Fruit fly (Drosophila melanogaster) whole organism, wandering third instar larva: Measurements from ENCODE around the gene Dup99B.

Source experiments
- CG32264 ChIP-seq: fragments of 200-800 bp; sonication (Bioruptor generic); optimal IDR thresholded peaks from 2 replicates; lab custom pipeline; 2016; ENCODE audit warnings: missing biosample characterization, missing genetic modification characterization
- CG9705 ChIP-seq: fragments of 200-800 bp; sonication (Bioruptor generic); optimal IDR thresholded peaks from 2 replicates; lab custom pipeline; 2018; ENCODE audit warnings: missing biosample characterization, mild to moderate bottlenecking, missing genetic modification characterization
- Dfd ChIP-seq: fragments of >200 bp; optimal IDR thresholded peaks from 2 replicates; lab custom pipeline; 2017; ENCODE audit warnings: missing biosample characterization, missing genetic modification characterization
- Dif ChIP-seq: fragments of 200-275, 200-300 bp; sonication (Bioruptor generic); optimal IDR thresholded peaks from 2 replicates; lab custom pipeline; 2018; ENCODE audit warnings: missing biosample characterization, missing genetic modification characterization; ENCODE audit not compliant: partially characterized antibody
- GATAd ChIP-seq: sonication (Bioruptor generic); optimal IDR thresholded peaks from 2 replicates; lab custom pipeline; 2016; ENCODE audit warnings: missing biosample characterization, missing genetic modification characterization
- HLH106 ChIP-seq: fragments of 200-800 bp; optimal IDR thresholded peaks from 3 replicates; lab custom pipeline; 2019; ENCODE audit warnings: missing biosample characterization, mild to moderate bottlenecking, missing genetic modification characterization, moderate library complexity
- Hr78 ChIP-seq: fragments of >200 bp; optimal IDR thresholded peaks from 2 replicates; lab custom pipeline; 2017; ENCODE audit warnings: missing biosample characterization, missing genetic modification characterization
- Hr83 ChIP-seq: fragments of 200-300 bp; sonication (Bioruptor generic); optimal IDR thresholded peaks from 2 replicates; lab custom pipeline; 2016; ENCODE audit warnings: missing biosample characterization, mild to moderate bottlenecking, missing genetic modification characterization, moderate library complexity; ENCODE audit not compliant: poor library complexity, severe bottlenecking
- Jra ChIP-seq: sonication (Bioruptor generic); optimal IDR thresholded peaks from 2 replicates; lab custom pipeline; 2016; ENCODE audit warnings: missing biosample characterization, missing genetic modification characterization
- Mio ChIP-seq: sonication (Bioruptor generic); optimal IDR thresholded peaks from 2 replicates; lab custom pipeline; 2016; ENCODE audit warnings: missing biosample characterization, missing genetic modification characterization
- N ChIP-seq: fragments of >200 bp; optimal IDR thresholded peaks from 2 replicates; lab custom pipeline; 2018; ENCODE audit warnings: missing biosample characterization, missing external identifiers, missing genetic modification characterization
- OdsH ChIP-seq: fragments of 200-800 bp; sonication (Bioruptor generic); optimal IDR thresholded peaks from 2 replicates; lab custom pipeline; 2016; ENCODE audit warnings: missing biosample characterization, mild to moderate bottlenecking, missing genetic modification characterization
- Rel ChIP-seq, 2 experiments: fragments of 200-800 bp; sonication (Bioruptor generic) in 1 of 2; optimal IDR thresholded peaks; 2 replicates in 1 of 2; 3 replicates in 1 of 2; lab custom pipeline; 2016 to 2019; ENCODE audit warnings: mild to moderate bottlenecking in 2 of 2, missing biosample characterization in 2 of 2, missing genetic modification characterization in 2 of 2, moderate library complexity in 1 of 2
- Sp1 ChIP-seq: fragments of 200-800 bp; sonication (Bioruptor generic); optimal IDR thresholded peaks from 3 replicates; lab custom pipeline; 2019; ENCODE audit warnings: missing biosample characterization, mild to moderate bottlenecking, missing genetic modification characterization, moderate library complexity
- br ChIP-seq: fragments of 200-800 bp; sonication (Bioruptor generic); optimal IDR thresholded peaks from 2 replicates; lab custom pipeline; 2016; ENCODE audit warnings: missing biosample characterization, missing genetic modification characterization
- brk ChIP-seq: fragments of 200-800 bp; sonication (Bioruptor generic); optimal IDR thresholded peaks from 2 replicates; lab custom pipeline; 2016; ENCODE audit warnings: missing biosample characterization, mild to moderate bottlenecking, missing genetic modification characterization
- dl ChIP-seq, 2 experiments: fragments of 175-275, 200-275 bp in 1 of 2; fragments of 200-275 bp in 1 of 2; sonication (Bioruptor generic); optimal IDR thresholded peaks; lab custom pipeline; 2018; ENCODE audit warnings: mild to moderate bottlenecking in 2 of 2, missing biosample characterization in 2 of 2, missing genetic modification characterization in 2 of 2, moderate library complexity in 2 of 2; ENCODE audit not compliant: partially characterized antibody in 2 of 2, insufficient read depth in 1 of 2
- dmrt93B ChIP-seq: fragments of 200-800 bp; sonication (Bioruptor generic); optimal IDR thresholded peaks from 2 replicates; lab custom pipeline; 2018; ENCODE audit warnings: missing biosample characterization, mild to moderate bottlenecking, missing genetic modification characterization
- dsf ChIP-seq: sonication (Bioruptor generic); optimal IDR thresholded peaks from 2 replicates; lab custom pipeline; 2016; ENCODE audit warnings: missing biosample characterization, missing genetic modification characterization, borderline replicate concordance
- ey ChIP-seq: fragments of 200-800 bp; sonication (Bioruptor generic); optimal IDR thresholded peaks from 2 replicates; lab custom pipeline; 2016; ENCODE audit warnings: missing biosample characterization, missing genetic modification characterization
- foxo ChIP-seq, 2 experiments: fragments of 200-800 bp; sonication (Bioruptor generic); optimal IDR thresholded peaks; 2 replicates in 1 of 2; 3 replicates in 1 of 2; lab custom pipeline; 2016 to 2017; ENCODE audit warnings: missing biosample characterization in 2 of 2, missing genetic modification characterization in 2 of 2
- fru ChIP-seq: fragments of 200-800 bp; sonication (Bioruptor generic); optimal IDR thresholded peaks from 3 replicates; lab custom pipeline; 2016; ENCODE audit warnings: missing biosample characterization, mild to moderate bottlenecking, missing genetic modification characterization
- h ChIP-seq: fragments of 200-800 bp; sonication (Bioruptor generic); optimal IDR thresholded peaks from 3 replicates; lab custom pipeline; 2016; ENCODE audit warnings: missing biosample characterization, mild to moderate bottlenecking, missing genetic modification characterization
- pan ChIP-seq: fragments of >200 bp; optimal IDR thresholded peaks from 2 replicates; lab custom pipeline; 2017
- psq ChIP-seq: fragments of 200-800 bp; sonication (Bioruptor generic); optimal IDR thresholded peaks from 3 replicates; lab custom pipeline; 2017; ENCODE audit warnings: missing biosample characterization, mild to moderate bottlenecking, missing genetic modification characterization, moderate library complexity
- rgr ChIP-seq: fragments of 200-800 bp; sonication (Bioruptor generic); optimal IDR thresholded peaks from 3 replicates; lab custom pipeline; 2016; ENCODE audit warnings: missing biosample characterization, mild to moderate bottlenecking, missing genetic modification characterization
- sage ChIP-seq: fragments of 200-800 bp; sonication (Bioruptor generic); optimal IDR thresholded peaks from 2 replicates; lab custom pipeline; 2016; ENCODE audit warnings: missing biosample characterization, mild to moderate bottlenecking, missing genetic modification characterization
- sv ChIP-seq: fragments of 200-800 bp; sonication (Bioruptor generic); optimal IDR thresholded peaks from 3 replicates; lab custom pipeline; 2016; ENCODE audit warnings: missing biosample characterization, missing genetic modification characterization
- usp ChIP-seq: fragments of >200 bp; optimal IDR thresholded peaks from 2 replicates; lab custom pipeline; 2017; ENCODE audit warnings: missing biosample characterization, missing genetic modification characterization
- woc ChIP-seq: sonication (Bioruptor generic); optimal IDR thresholded peaks from 2 replicates; lab custom pipeline; 2016; ENCODE audit warnings: missing biosample characterization, mild to moderate bottlenecking, missing genetic modification characterization

Dup99B gene

DNA sequence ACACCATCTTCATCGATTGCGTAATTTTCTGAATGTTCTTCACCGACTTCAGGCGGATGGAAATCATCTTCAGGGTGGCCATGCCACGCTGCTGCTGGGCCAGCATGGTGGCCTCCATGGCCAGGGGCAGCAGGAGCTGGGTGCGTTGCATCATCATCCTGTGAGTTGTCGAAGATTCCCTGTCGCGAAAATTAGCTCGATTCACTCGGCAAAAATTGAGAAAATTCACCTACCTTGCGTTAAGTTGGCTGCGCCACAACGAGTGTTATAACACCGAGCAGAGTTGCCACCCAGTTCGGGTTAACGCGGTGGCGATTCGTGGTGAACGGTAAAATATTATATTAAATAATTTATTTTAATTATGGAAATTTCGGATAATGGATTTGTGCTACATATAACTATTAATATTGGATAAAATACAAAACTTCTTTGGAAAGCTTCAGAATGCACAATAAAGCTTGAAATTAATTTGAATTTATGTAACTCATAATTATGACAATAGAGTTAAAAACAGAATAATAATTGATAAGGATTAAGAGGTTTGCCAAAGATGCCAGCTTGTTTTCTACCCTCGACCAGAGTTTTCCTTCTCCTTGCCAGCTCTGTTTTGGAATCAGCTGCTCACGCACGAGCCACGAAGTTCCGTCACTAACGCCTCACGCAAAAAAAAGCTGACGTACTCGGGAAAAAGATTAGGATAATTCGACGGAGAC is 33.6 kb upstream of the Dup99B start, which contains the start of the genes ATPsyngamma and yata (continued):
- TF ChIP-seq Mio (GFP tag; lab: Kevin White, UChicago): no peak
- TF ChIP-seq CG32264: no peak
- no peak for TF ChIP-seq foxo (GFP tag; optimal IDR thresholded peaks at IDR 0.05; lab: Kevin White, UChicago)
- TF ChIP-seq OdsH: no peak
- no peak for TF ChIP-seq pan (lab: Kevin White, UChicago)
- TF ChIP-seq HLH106 (tag; lab: Kevin White, UChicago): peak; percentile 61
- TF ChIP-seq woc: no peak
- TF ChIP-seq Dfd (GFP tag; lab: Kevin White, UChicago): no peak
- no peak for TF ChIP-seq Dif (GFP tag; lab: Kevin White, UChicago)
- TF ChIP-seq Sp1: peak; percentile 38
- TF ChIP-seq psq (GFP tag; lab: Kevin White, UChicago): peak; percentile 35
- no peak for TF ChIP-seq Jra (GFP tag; lab: Kevin White, UChicago)

DNA sequence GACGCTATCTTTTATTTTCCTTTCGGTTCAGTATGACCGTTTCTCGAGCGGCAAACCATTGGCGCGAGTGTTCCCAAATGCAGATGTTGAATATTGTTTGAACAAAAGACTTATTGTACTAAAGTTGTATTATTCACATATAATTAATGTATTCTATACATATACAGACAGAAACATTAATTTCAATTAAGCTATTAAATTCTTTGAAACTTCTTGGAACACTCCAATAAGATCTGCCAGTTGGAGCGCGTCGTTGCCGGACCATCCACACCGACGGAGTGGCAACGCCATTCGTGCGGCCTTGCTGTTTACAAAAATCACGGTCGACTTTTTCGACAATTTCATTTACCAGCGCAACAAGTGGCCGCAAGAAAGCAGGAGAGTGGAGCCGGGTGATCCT is 29.9 kb upstream of the Dup99B start, which contains the start of the genes Wdr24 and IntS11:
TSS of gene Wdr24 (minus strand) at position 37 of the 400 bp plus-strand sequence.
TSS of gene IntS11 (plus strand) at position 282 of the 400 bp plus-strand sequence.
- no peak for TF ChIP-seq sage (GFP tag; lab: Kevin White, UChicago)
- TF ChIP-seq h (GFP tag; lab: Kevin White, UChicago): peak; percentile 94
- peak; percentile 94 for TF ChIP-seq ey (GFP tag; lab: Kevin White, UChicago)
- peak; percentile 87 for TF ChIP-seq woc
- TF ChIP-seq rgr (GFP tag; lab: Kevin White, UChicago): peak; percentile 94
- TF ChIP-seq OdsH: peak; percentile 90
- peak; percentile 95 for TF ChIP-seq CG9705 (GFP tag; lab: Kevin White, UChicago)
- peak; percentile 66 for TF ChIP-seq GATAd (GFP tag; lab: Kevin White, UChicago)
- peak; percentile 64 for TF ChIP-seq Hr83 (GFP tag; lab: Kevin White, UChicago)
- peak; percentile 99 for TF ChIP-seq HLH106 (tag; lab: Kevin White, UChicago)
- TF ChIP-seq foxo (GFP tag; optimal IDR thresholded peaks at IDR 0.05; lab: Kevin White, UChicago): peak in 1 of 2 experiments; percentile 93
- no peak for TF ChIP-seq dl (GFP tag; optimal IDR thresholded peaks at IDR 0.05; lab: Kevin White, UChicago; ENCODE audit: insufficient read depth in 1 of 2, partially characterized antibody in 2 of 2)
- TF ChIP-seq psq (GFP tag; lab: Kevin White, UChicago): peak; percentile 87
- TF ChIP-seq Sp1: peak; percentile 95
- peak; percentile 45 for TF ChIP-seq Mio (GFP tag; lab: Kevin White, UChicago)
- TF ChIP-seq N (GFP tag; lab: Kevin White, UChicago): no peak
- TF ChIP-seq dsf: no peak
- TF ChIP-seq usp (GFP tag; lab: Kevin White, UChicago): no peak
- peak; percentile 76 for TF ChIP-seq CG32264
- TF ChIP-seq brk (GFP tag; lab: Kevin White, UChicago): no peak
- TF ChIP-seq sv (GFP tag; lab: Kevin White, UChicago): peak; percentile 60
- no peak for TF ChIP-seq Dfd (GFP tag; lab: Kevin White, UChicago)
- peak; percentile 98 for TF ChIP-seq dmrt93B (GFP tag; lab: Kevin White, UChicago)
- no peak for TF ChIP-seq Rel (GFP tag; optimal IDR thresholded peaks at IDR 0.05; lab: Kevin White, UChicago)
- TF ChIP-seq Rel (tag; optimal IDR thresholded peaks at IDR 0.05; lab: Kevin White, UChicago): peak; percentile 86
- TF ChIP-seq fru (GFP tag; lab: Kevin White, UChicago): peak; percentile 91
- peak; percentile 85 for TF ChIP-seq br

DNA sequence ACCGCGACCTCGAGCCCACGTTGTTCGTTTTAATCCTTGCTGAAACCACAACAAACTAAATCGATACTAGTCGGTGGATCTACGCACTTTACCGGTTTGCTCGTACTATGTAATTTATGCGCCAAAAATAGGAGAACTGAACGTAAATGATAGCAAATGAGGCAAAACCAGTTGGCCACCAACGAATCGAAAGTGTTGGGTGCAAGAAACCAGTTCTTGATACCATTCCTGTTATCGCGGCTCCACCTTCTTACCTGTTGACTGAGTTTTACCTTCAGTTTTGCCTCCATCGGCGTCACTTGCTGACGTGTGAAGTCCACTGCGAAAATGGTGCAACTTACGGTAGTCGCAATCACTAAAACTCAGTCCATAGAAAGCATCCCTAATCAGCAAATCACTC is 24.9 kb upstream of the Dup99B start:
- TF ChIP-seq GATAd (GFP tag; lab: Kevin White, UChicago): no peak
- TF ChIP-seq dsf: no peak
- no peak for TF ChIP-seq psq (GFP tag; lab: Kevin White, UChicago)
- TF ChIP-seq Rel (GFP tag; optimal IDR thresholded peaks at IDR 0.05; lab: Kevin White, UChicago): no peak
- no peak for TF ChIP-seq Rel (tag; optimal IDR thresholded peaks at IDR 0.05; lab: Kevin White, UChicago)
- TF ChIP-seq CG9705 (GFP tag; lab: Kevin White, UChicago): no peak
- TF ChIP-seq Hr78 (GFP tag; lab: Kevin White, UChicago): no peak
- TF ChIP-seq usp (GFP tag; lab: Kevin White, UChicago): no peak
- TF ChIP-seq rgr (GFP tag; lab: Kevin White, UChicago): no peak
- TF ChIP-seq ey (GFP tag; lab: Kevin White, UChicago): no peak
- TF ChIP-seq br: no peak
- TF ChIP-seq h (GFP tag; lab: Kevin White, UChicago): no peak
- no peak for TF ChIP-seq foxo (GFP tag; optimal IDR thresholded peaks at IDR 0.05; lab: Kevin White, UChicago)
- TF ChIP-seq Jra (GFP tag; lab: Kevin White, UChicago): no peak
- TF ChIP-seq sage (GFP tag; lab: Kevin White, UChicago): no peak
